Worm (Caenorhabditis elegans) whole organism, young adult: Measurements from ENCODE around the gene C02H6.1.

Source experiments
- F10E7.11 ChIP-seq: sonication (generic microtip); optimal IDR thresholded peaks from 2 replicates; lab custom pipeline; 2017; ENCODE audit warnings: mild to moderate bottlenecking, missing genetic modification characterization, moderate library complexity, missing compliant biosample characterization
- ama-1 ChIP-seq, 3 experiments: fragments of 150-350 bp in 1 of 3; sonication (generic microtip) in 2 of 3; optimal IDR thresholded peaks; 2 replicates each; lab custom pipeline; 2014 to 2018; ENCODE audit warnings: missing biosample characterization in 2 of 3, missing genetic modification characterization in 2 of 3, missing genetic modification reagents in 2 of 3
- bed-2 ChIP-seq: fragments of 200-800 bp; sonication (Bioruptor generic); IDR thresholded peaks from 2 replicates; pipeline ENCODE4 v1.3.6; 2022; ENCODE audit warnings: missing genetic modification reagents, missing genetic modification characterization, missing compliant biosample characterization
- ets-4 ChIP-seq: fragments of 200-800 bp; sonication (Bioruptor generic); optimal IDR thresholded peaks from 2 replicates; lab custom pipeline; 2018; ENCODE audit warnings: mild to moderate bottlenecking, missing genetic modification characterization, missing compliant biosample characterization
- nhr-120 ChIP-seq: fragments of 200-800 bp; sonication (Bioruptor generic); IDR thresholded peaks from 2 replicates; pipeline ENCODE4 v1.3.6; 2022; ENCODE audit warnings: missing genetic modification characterization, missing compliant biosample characterization
- nhr-179 ChIP-seq: sonication (generic microtip); optimal IDR thresholded peaks from 2 replicates; lab custom pipeline; 2016; ENCODE audit warnings: mild to moderate bottlenecking, missing genetic modification characterization, missing compliant biosample characterization
- repo-1 ChIP-seq: sonication (generic microtip); optimal IDR thresholded peaks from 2 replicates; lab custom pipeline; 2017; ENCODE audit warnings: mild to moderate bottlenecking, missing genetic modification characterization, missing compliant biosample characterization
- rpc-1 ChIP-seq, 2 experiments: fragments of 150-350 bp in 1 of 2; sonication (generic microtip) in 1 of 2; optimal IDR thresholded peaks; 2 replicates each; lab custom pipeline; 2014 to 2018; ENCODE audit warnings: missing biosample characterization in 1 of 2, missing genetic modification characterization in 1 of 2, missing genetic modification reagents in 1 of 2, missing genotype in 1 of 2
- snpc-1.3 ChIP-seq: sonication (generic microtip); optimal IDR thresholded peaks from 2 replicates; lab custom pipeline; 2017; ENCODE audit warnings: missing genetic modification characterization, mild to moderate bottlenecking, missing compliant biosample characterization, antibody characterized with exemption, moderate library complexity, missing genotype, missing genetic modification reagents; ENCODE audit not compliant: insufficient read depth
- snpc-4 ChIP-seq, 5 experiments: fragments of 150-350 bp in 1 of 5; sonication (generic microtip) in 4 of 5; optimal IDR thresholded peaks; 2 replicates each; lab custom pipeline; 2014 to 2018; ENCODE audit warnings: missing genetic modification characterization in 5 of 5, missing biosample characterization in 3 of 5, antibody characterized with exemption in 2 of 5, mild to moderate bottlenecking in 2 of 5, missing compliant biosample characterization in 2 of 5, missing genotype in 2 of 5, moderate library complexity in 2 of 5, missing genetic modification reagents in 1 of 5
- zfh-2 ChIP-seq: fragments of 200-800 bp; sonication (Bioruptor generic); conservative IDR thresholded peaks from 2 replicates; pipeline ENCODE4 v1.3.6; 2022; ENCODE audit warnings: missing genetic modification reagents, missing genetic modification characterization, missing compliant biosample characterization

ce11 chrV:7391933-7392332, 2.3 kb upstream of the C02H6.1 start, which contains the start of gene fbxa-105:
- TF ChIP-seq ets-4 (GFP tag; lab: Kevin White, UChicago) (no peak), ama-1 (optimal IDR thresholded peaks at IDR 0.05; lab: Kevin White, UChicago) (no peak), ama-1 (GFP tag; optimal IDR thresholded peaks at IDR 0.05; lab: Kevin White, UChicago) (no peak), F10E7.11 (tag; lab: Kevin White, UChicago) (no peak), nhr-179 (no peak), zfh-2 (GFP tag; lab: Robert Waterston, UW) (no peak), bed-2 (no peak), snpc-1.3 (tag; lab: Kevin White, UChicago) (no peak), snpc-4 (GFP tag; optimal IDR thresholded peaks at IDR 0.05; lab: Kevin White, UChicago) (no peak), snpc-4 (tag; optimal IDR thresholded peaks at IDR 0.05; lab: Kevin White, UChicago) (no peak), nhr-120 (GFP tag; lab: Robert Waterston, UW) (no peak), repo-1 (tag; lab: Kevin White, UChicago) (no peak), rpc-1 (optimal IDR thresholded peaks at IDR 0.05; lab: Kevin White, UChicago) (no peak), rpc-1 (tag; optimal IDR thresholded peaks at IDR 0.05; lab: Kevin White, UChicago) (no peak)
